Worm (Caenorhabditis elegans): ENCODE measurements around the gene gpa-1.

gpa-1 gene

DNA sequence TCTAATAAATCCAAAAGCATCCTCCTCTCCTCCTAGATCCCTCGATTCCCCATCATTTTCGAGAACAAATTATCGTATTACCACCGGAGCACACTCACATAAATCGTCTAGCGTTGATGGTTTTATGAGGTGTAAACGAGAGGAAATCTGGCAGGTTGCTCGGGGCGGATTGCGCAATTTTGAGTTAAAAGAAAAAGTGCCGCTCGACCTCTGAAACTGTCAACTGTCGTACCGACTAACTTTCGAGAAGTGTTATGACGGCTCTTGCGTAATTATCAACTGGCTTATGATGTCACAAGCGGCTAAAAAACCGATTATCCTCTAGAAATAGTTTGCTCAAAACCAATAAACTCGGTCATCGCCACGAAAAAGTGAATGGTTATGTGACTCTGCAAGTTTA, 29.0 kb upstream of the gpa-1 start:
- TF ChIP-seq ceh-58 (GFP tag; IDR thresholded peaks at IDR 0.05), result no peak
- TF ChIP-seq ztf-3 (GFP tag; optimal IDR thresholded peaks at IDR 0.05), result no peak
- no peak for TF ChIP-seq F10E7.11 (tag; optimal IDR thresholded peaks at IDR 0.05)
- TF ChIP-seq unc-62 (GFP tag; optimal IDR thresholded peaks at IDR 0.05), result peak; percentile 5
- no peak for TF ChIP-seq ceh-100 (GFP tag; IDR thresholded peaks at IDR 0.05)

DNA sequence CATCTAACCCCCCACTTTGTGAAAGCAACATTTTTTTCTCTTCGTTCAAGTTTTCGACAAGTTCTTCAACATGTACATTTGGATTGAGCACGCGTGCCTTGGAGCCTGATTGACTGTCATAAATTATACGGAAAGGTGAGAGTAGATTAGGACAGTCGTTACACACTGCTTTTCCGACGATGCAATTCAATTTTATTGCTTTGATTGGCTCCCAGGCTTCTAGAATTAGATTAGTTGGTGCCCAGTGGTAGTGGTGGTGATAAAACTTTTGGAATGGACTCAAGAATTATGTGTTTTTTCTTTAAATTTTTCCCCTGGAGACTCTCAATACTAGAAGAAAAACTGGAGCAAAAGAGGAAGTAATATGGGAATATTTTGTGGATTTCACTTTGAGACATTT, 27.0 kb upstream of the gpa-1 start:
- TF ChIP-seq nhr-90 (tag; optimal IDR thresholded peaks at IDR 0.05) (no peak), mxl-1 (tag; optimal IDR thresholded peaks at IDR 0.05) (no peak), sptf-2 (GFP tag; optimal IDR thresholded peaks at IDR 0.05) (no peak)

DNA sequence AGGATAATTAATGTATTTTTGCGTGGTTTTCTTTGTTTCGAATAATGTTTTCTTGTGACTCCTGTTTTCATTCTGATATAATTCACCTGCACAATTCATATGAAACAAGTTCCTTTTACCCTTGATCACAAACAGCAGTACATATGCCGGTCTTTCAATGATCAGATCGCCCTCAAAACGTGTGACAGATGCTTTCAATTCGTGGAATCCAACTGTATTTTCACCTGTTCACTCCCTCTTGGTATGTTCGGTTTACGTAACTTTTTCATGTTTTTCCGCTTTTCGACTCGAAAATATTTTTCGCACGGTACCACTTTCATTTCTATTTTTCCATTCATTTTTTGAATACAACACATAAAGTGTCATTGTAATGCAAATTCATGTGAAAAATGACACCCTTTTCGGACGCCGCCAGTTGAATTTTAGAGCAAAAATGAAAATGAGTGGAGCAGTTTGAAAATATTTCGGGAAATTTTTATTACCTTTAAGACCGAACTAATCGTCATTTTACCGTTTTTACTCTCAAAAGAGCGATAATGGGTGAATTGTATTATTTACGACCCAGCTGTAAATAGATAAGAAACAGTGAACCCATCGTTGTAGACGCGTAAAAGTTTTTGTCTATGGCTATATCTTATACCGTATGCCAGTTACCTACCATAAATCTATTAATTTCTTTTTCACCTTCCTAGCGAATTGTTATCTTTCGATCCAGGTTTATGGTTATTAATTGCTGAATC, 24.5 kb upstream of the gpa-1 start, which contains the start of gene K10D6.4:
TSS of gene K10D6.4 (plus strand) at position 100 of the 740 bp plus-strand sequence.
- no peak for TF ChIP-seq sdz-38 (tag; optimal IDR thresholded peaks at IDR 0.05)
- TF ChIP-seq F57C9.4 (tag; optimal IDR thresholded peaks at IDR 0.05), result no peak
- no peak for TF ChIP-seq F37B4.10 (GFP tag; IDR thresholded peaks at IDR 0.05)
- no peak for TF ChIP-seq nhr-90 (tag; optimal IDR thresholded peaks at IDR 0.05)

DNA sequence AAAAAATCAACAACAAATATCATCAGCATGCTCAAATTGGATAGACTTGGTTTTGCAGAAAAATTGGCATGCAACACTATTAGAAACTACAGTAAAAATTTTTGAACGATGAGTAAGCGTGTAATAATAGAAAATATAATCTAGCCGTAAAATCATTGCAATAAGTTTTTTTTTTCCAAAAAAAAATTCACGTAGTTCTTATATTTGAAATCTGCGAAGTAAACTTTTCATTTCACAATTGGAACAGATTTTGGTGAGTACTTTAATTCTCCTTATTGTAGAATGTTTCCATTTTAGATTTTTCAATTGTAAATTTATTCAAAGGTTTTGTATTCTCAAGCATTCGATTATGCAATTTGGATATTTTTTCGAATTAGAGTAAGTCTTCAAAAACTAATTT, 22.8 kb upstream of the gpa-1 start, which contains the start of gene K10D6.3:
TSS of gene K10D6.3 (plus strand) at position 301 of the 400 bp plus-strand sequence.
- TF ChIP-seq K11D2.4 (GFP tag; IDR thresholded peaks at IDR 0.05), result no peak
- TF ChIP-seq snpc-3.4 (tag; optimal IDR thresholded peaks at IDR 0.05), result no peak
- TF ChIP-seq ceh-58 (GFP tag; IDR thresholded peaks at IDR 0.05), result no peak

DNA sequence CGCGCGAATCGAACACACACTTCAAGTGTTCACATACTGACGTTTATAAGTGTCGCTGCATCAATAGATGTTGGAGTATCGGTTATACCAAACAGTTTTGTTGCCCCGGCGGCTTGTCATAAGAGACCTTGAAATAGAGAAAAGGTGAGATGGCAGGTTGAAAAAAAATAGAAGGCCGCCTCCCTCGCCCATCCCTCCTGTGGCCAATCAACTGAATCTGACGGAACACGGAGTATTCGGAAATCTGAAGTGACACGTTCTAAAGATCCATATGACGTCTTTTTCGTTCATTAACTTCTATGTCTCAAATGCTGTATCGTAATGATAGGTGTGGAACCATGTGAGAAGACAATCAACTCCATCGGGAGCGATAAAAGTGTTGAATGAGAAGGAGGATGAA, 22.0 kb upstream of the gpa-1 start:
- TF ChIP-seq attf-3 (GFP tag; conservative IDR thresholded peaks at IDR 0.05) (no peak), zim-3 (tag; optimal IDR thresholded peaks at IDR 0.05) (no peak), ztf-6 (GFP tag; IDR thresholded peaks at IDR 0.05) (no peak), sptf-2 (GFP tag; optimal IDR thresholded peaks at IDR 0.05) (no peak), ZK185.1 (tag; optimal IDR thresholded peaks at IDR 0.05; ENCODE audit: poor library complexity, severe bottlenecking) (no peak), nhr-179 (tag; optimal IDR thresholded peaks at IDR 0.05) (no peak), Y53G8AR.9 (GFP tag; conservative IDR thresholded peaks at IDR 0.05) (no peak), F55B11.4 (tag; optimal IDR thresholded peaks at IDR 0.05; ENCODE audit: borderline replicate concordance, insufficient read depth) (no peak), egl-18 (GFP tag; IDR thresholded peaks at IDR 0.05) (no peak), lsy-27 (tag; optimal IDR thresholded peaks at IDR 0.05; ENCODE audit: borderline replicate concordance, insufficient read depth) (no peak), hmg-20 (GFP tag; IDR thresholded peaks at IDR 0.05) (no peak), chd-7 (tag; optimal IDR thresholded peaks at IDR 0.05) (no peak), repo-1 (tag; optimal IDR thresholded peaks at IDR 0.05) (no peak), dpl-1 (GFP tag; optimal IDR thresholded peaks at IDR 0.05) (no peak), rcor-1 (GFP tag; IDR thresholded peaks at IDR 0.05) (no peak)

DNA sequence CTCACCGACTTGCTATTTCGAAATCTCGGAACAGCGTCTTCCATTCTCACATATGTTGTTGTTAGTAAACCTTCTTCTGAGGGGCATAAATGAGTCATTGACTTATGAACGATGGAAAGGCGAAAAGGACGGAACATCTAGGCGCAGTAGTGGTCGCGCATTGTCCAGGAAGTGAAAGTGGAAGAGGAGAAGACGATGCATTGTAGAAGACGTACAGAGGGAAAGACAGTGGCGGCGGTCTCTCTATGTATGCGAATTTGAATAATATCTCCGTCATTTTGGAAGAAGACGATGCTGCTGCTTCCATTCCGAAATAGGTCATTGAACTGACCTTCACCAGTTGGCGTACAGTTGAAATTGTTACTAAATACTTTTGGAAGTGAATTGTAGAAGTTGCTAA, 20.6 kb upstream of the gpa-1 start:
- TF ChIP-seq let-526 (GFP tag; IDR thresholded peaks at IDR 0.05) (no peak), madf-6 (GFP tag; IDR thresholded peaks at IDR 0.05) (no peak), T26A5.8 (tag; optimal IDR thresholded peaks at IDR 0.05) (no peak), mes-4 (tag; optimal IDR thresholded peaks at IDR 0.05) (no peak), D2030.7 (GFP tag; IDR thresholded peaks at IDR 0.05) (no peak)
